Fruit fly (Drosophila melanogaster) whole organism, adult: ENCODE results near the gene CG12171.

Experiments
- CG7045 ChIP-seq: fragments of 200-800 bp; sonication (Bioruptor generic); optimal IDR thresholded peaks from 2 replicates; lab custom pipeline; 2017; ENCODE audit warnings: missing biosample characterization, mild to moderate bottlenecking, missing genetic modification characterization
- CG7101 ChIP-seq: fragments of 200-800 bp; sonication (Bioruptor generic); optimal IDR thresholded peaks from 2 replicates; lab custom pipeline; 2018; ENCODE audit warnings: missing biosample characterization, mild to moderate bottlenecking, missing genetic modification characterization, moderate library complexity
- bab1 ChIP-seq: fragments of 200-800 bp; sonication (Bioruptor generic); optimal IDR thresholded peaks from 3 replicates; lab custom pipeline; 2019; ENCODE audit warnings: missing biosample characterization, mild to moderate bottlenecking, missing genetic modification characterization, moderate library complexity
- cnc ChIP-seq, 2 experiments: fragments of >200 bp; optimal IDR thresholded peaks; 2 replicates each; lab custom pipeline; 2017
- kay ChIP-seq: fragments of 200-800 bp; sonication (Bioruptor generic); peaks from one replicate; lab custom pipeline; 2016; ENCODE audit warnings: missing biosample characterization, missing genetic modification characterization, borderline replicate concordance
- tj ChIP-seq: fragments of 200-800 bp; sonication (Bioruptor generic); optimal IDR thresholded peaks from 3 replicates; lab custom pipeline; 2017; ENCODE audit warnings: missing biosample characterization, mild to moderate bottlenecking, missing genetic modification characterization, moderate library complexity

DNA sequence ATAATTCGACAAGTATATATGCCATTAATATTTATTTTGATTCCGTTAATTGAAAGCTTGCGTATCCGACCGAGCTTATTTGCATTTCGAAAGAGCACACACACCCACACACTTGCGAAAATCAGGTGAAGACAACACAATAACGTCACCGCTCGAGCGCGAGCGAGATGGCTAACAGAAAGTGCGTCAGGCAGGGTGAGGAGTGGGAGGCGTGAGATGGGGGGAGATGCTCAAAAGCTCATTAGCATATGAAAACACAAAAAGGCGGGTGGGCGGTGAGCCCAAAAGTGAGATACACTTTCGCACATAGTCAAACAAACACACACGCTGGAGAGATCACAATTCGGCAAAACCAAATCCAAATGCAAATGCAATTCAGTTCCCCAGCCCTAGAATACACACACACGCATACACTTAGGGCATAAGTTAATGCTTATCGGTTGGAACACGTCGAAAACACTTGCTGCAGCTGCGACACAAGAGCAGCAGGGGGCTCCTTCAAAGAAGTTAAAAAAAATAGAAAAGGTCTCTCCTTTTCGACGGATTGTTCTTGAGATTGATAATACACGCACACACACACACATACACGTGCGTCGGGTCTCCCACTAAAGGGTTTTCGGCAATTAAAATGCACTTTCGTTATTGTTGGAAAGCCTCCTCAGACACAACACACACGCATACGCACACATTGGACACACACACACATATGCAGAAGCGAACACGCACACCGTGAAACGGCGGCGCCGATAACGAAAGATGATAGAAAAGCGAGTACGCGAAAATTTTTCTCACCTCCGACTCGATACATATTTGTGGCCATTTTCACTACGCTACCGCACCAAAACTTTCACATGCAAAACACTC lies 14.5 kb downstream of the CG12171 start:
- TF ChIP-seq bab1 (GFP tag; lab: Kevin White, UChicago) (no peak), cnc (optimal IDR thresholded peaks at IDR 0.05; lab: Kevin White, UChicago) (no peak), CG7045 (GFP tag; lab: Kevin White, UChicago) (no peak), tj (peak; percentile 25), kay (no peak), CG7101 (tag; lab: Kevin White, UChicago) (peak; percentile 22)
